Worm (Caenorhabditis elegans) whole organism, young adult: Measurements from ENCODE around the gene col-17.

Source experiments
- B0035.1 ChIP-seq: sonication (generic microtip); optimal IDR thresholded peaks from 2 replicates; lab custom pipeline; 2016; ENCODE audit warnings: missing genetic modification characterization, mild to moderate bottlenecking, missing compliant biosample characterization, missing genotype, missing genetic modification reagents
- C17E4.6 ChIP-seq: fragments of 200-800 bp; sonication (Bioruptor generic); IDR thresholded peaks from 2 replicates; pipeline ENCODE4 v1.3.6; 2022; ENCODE audit warnings: missing genetic modification reagents, missing genetic modification characterization, missing compliant biosample characterization
- D2030.7 ChIP-seq: fragments of 200-800 bp; sonication (Bioruptor generic); IDR thresholded peaks from 2 replicates; pipeline ENCODE4 v1.3.6; 2022; ENCODE audit warnings: missing genetic modification reagents, missing genetic modification characterization, missing compliant biosample characterization
- F33H1.4 ChIP-seq: fragments of 200-800 bp; sonication (Bioruptor generic); IDR thresholded peaks from 2 replicates; pipeline ENCODE4 v1.3.6; 2022; ENCODE audit warnings: missing genetic modification reagents, missing genetic modification characterization, missing compliant biosample characterization
- F37B4.10 ChIP-seq: fragments of 200-800 bp; sonication (Bioruptor generic); IDR thresholded peaks from 2 replicates; pipeline ENCODE4 v1.3.6; 2022; ENCODE audit warnings: missing genetic modification characterization, missing compliant biosample characterization
- F52B5.7 ChIP-seq: sonication (generic microtip); optimal IDR thresholded peaks from 2 replicates; lab custom pipeline; 2016; ENCODE audit warnings: mild to moderate bottlenecking, missing genetic modification characterization, missing compliant biosample characterization
- F57A8.1 ChIP-seq: fragments of 200-800 bp; sonication (Bioruptor generic); optimal IDR thresholded peaks from 2 replicates; lab custom pipeline; 2018; ENCODE audit warnings: mild to moderate bottlenecking, missing genetic modification characterization, moderate library complexity, missing compliant biosample characterization
- K12H6.12 ChIP-seq: fragments of 200-800 bp; sonication (Bioruptor generic); optimal IDR thresholded peaks from 2 replicates; lab custom pipeline; 2018; ENCODE audit warnings: mild to moderate bottlenecking, missing genetic modification characterization, missing compliant biosample characterization
- ZK185.1 ChIP-seq: sonication (generic microtip); optimal IDR thresholded peaks from 2 replicates; lab custom pipeline; 2016; ENCODE audit warnings: mild to moderate bottlenecking, missing genetic modification characterization, missing compliant biosample characterization; ENCODE audit not compliant: poor library complexity, severe bottlenecking
- akir-1 ChIP-seq: fragments of 200-800 bp; sonication (Bioruptor generic); optimal IDR thresholded peaks from 2 replicates; lab custom pipeline; 2018; ENCODE audit warnings: mild to moderate bottlenecking, missing genetic modification characterization, moderate library complexity, missing compliant biosample characterization
- ama-1 ChIP-seq, 3 experiments: fragments of 150-350 bp in 1 of 3; sonication (generic microtip) in 2 of 3; optimal IDR thresholded peaks; 2 replicates each; lab custom pipeline; 2014 to 2018; ENCODE audit warnings: missing biosample characterization in 2 of 3, missing genetic modification characterization in 2 of 3, missing genetic modification reagents in 2 of 3
- aptf-2 ChIP-seq: fragments of 200-800 bp; sonication (Bioruptor generic); conservative IDR thresholded peaks from 2 replicates; pipeline ENCODE4 v1.3.6; 2022; ENCODE audit warnings: missing genetic modification reagents, missing genetic modification characterization, missing compliant biosample characterization
- atf-7 ChIP-seq: sonication (generic microtip); optimal IDR thresholded peaks from 2 replicates; lab custom pipeline; 2017; ENCODE audit warnings: mild to moderate bottlenecking, missing genetic modification characterization, missing compliant biosample characterization
- attf-5 ChIP-seq: fragments of 200-800 bp; sonication (Bioruptor generic); optimal IDR thresholded peaks from 2 replicates; lab custom pipeline; 2018; ENCODE audit warnings: mild to moderate bottlenecking, missing genetic modification characterization, missing compliant biosample characterization
- cebp-1 ChIP-seq, 2 experiments: fragments of 200-800 bp in 1 of 2; sonication (Bioruptor generic) in 1 of 2; sonication (generic microtip) in 1 of 2; IDR thresholded peaks in 1 of 2; optimal IDR thresholded peaks in 1 of 2; 2 replicates each; pipeline versions ENCODE4 v1.3.6 to Lab custom; 2017 to 2022; ENCODE audit warnings: missing compliant biosample characterization in 2 of 2, missing genetic modification characterization in 2 of 2, mild to moderate bottlenecking in 1 of 2, missing genetic modification reagents in 1 of 2, moderate library complexity in 1 of 2
- ceh-27 ChIP-seq: fragments of 200-800 bp; sonication (Bioruptor generic); optimal IDR thresholded peaks from 2 replicates; lab custom pipeline; 2018; ENCODE audit warnings: mild to moderate bottlenecking, missing genetic modification characterization, moderate library complexity, missing compliant biosample characterization
- ceh-91 ChIP-seq: fragments of 200-800 bp; sonication (Bioruptor generic); IDR thresholded peaks from 2 replicates; pipeline ENCODE4 v1.3.6; 2022; ENCODE audit warnings: missing genetic modification reagents, missing genetic modification characterization, missing compliant biosample characterization
- chd-7 ChIP-seq: sonication (generic microtip); optimal IDR thresholded peaks from 2 replicates; lab custom pipeline; 2016; ENCODE audit warnings: mild to moderate bottlenecking, missing genetic modification characterization, moderate library complexity, missing compliant biosample characterization
- dox-1 ChIP-seq: fragments of 200-800 bp; sonication (Bioruptor generic); IDR thresholded peaks from 2 replicates; pipeline ENCODE4 v1.3.6; 2022; ENCODE audit warnings: missing genetic modification reagents, missing genetic modification characterization, missing compliant biosample characterization
- efl-1 ChIP-seq: fragments of 150-350 bp; optimal IDR thresholded peaks from 2 replicates; lab custom pipeline; 2014; ENCODE audit warnings: missing biosample characterization, missing genetic modification reagents, missing genetic modification characterization
- egl-18 ChIP-seq: fragments of 200-800 bp; sonication (Bioruptor generic); IDR thresholded peaks from 2 replicates; pipeline ENCODE4 v1.3.6; 2022; ENCODE audit warnings: missing genetic modification reagents, missing genetic modification characterization, missing compliant biosample characterization
- egl-44 ChIP-seq: fragments of 200-800 bp; sonication (Bioruptor generic); IDR thresholded peaks from 2 replicates; pipeline ENCODE4 v1.3.6; 2022; ENCODE audit warnings: missing genetic modification reagents, missing genetic modification characterization, missing compliant biosample characterization
- egrh-3 ChIP-seq: fragments of 200-800 bp; sonication (Bioruptor generic); IDR thresholded peaks from 2 replicates; pipeline ENCODE4 v1.3.6; 2022; ENCODE audit warnings: missing genetic modification reagents, missing genetic modification characterization, missing compliant biosample characterization
- gei-17 ChIP-seq: fragments of 200-800 bp; sonication (Bioruptor generic); optimal IDR thresholded peaks from 2 replicates; lab custom pipeline; 2018; ENCODE audit warnings: mild to moderate bottlenecking, missing genetic modification characterization, missing compliant biosample characterization
- hlh-26 ChIP-seq: fragments of 200-800 bp; sonication (Bioruptor generic); conservative IDR thresholded peaks from 2 replicates; pipeline ENCODE4 v1.3.6; 2022; ENCODE audit warnings: missing genetic modification reagents, missing genetic modification characterization, missing compliant biosample characterization
- hsf-1 ChIP-seq: fragments of 200-800 bp; sonication (Bioruptor generic); IDR thresholded peaks from 2 replicates; pipeline ENCODE4 v1.3.6; 2022; ENCODE audit warnings: missing genetic modification reagents, missing genetic modification characterization, missing compliant biosample characterization
- lin-26 ChIP-seq: fragments of 200-800 bp; sonication (Bioruptor generic); IDR thresholded peaks from 2 replicates; pipeline ENCODE4 v1.3.6; 2022; ENCODE audit warnings: missing genetic modification reagents, missing genetic modification characterization, missing compliant biosample characterization
- lin-40 ChIP-seq: sonication (generic microtip); optimal IDR thresholded peaks from 2 replicates; lab custom pipeline; 2016; ENCODE audit warnings: missing genetic modification characterization, mild to moderate bottlenecking, missing compliant biosample characterization, missing genotype, missing genetic modification reagents
- lin-54 ChIP-seq: fragments of 200-800 bp; sonication (Bioruptor generic); optimal IDR thresholded peaks from 2 replicates; lab custom pipeline; 2018; ENCODE audit warnings: mild to moderate bottlenecking, missing genetic modification characterization, missing compliant biosample characterization
- lsl-1 ChIP-seq: fragments of 200-800 bp; sonication (Bioruptor generic); optimal IDR thresholded peaks from 2 replicates; lab custom pipeline; 2018; ENCODE audit warnings: mild to moderate bottlenecking, missing genetic modification characterization, moderate library complexity, missing compliant biosample characterization
- madf-10 ChIP-seq: sonication (generic microtip); optimal IDR thresholded peaks from 2 replicates; lab custom pipeline; 2016; ENCODE audit warnings: mild to moderate bottlenecking, missing genetic modification characterization, missing compliant biosample characterization
- madf-6 ChIP-seq: fragments of 200-800 bp; sonication (Bioruptor generic); IDR thresholded peaks from 2 replicates; pipeline ENCODE4 v1.3.6; 2022; ENCODE audit warnings: missing genetic modification reagents, missing genetic modification characterization, missing compliant biosample characterization
- madf-8 ChIP-seq: fragments of 200-800 bp; sonication (Bioruptor generic); conservative IDR thresholded peaks from 2 replicates; pipeline ENCODE4 v1.3.6; 2022; ENCODE audit warnings: missing genetic modification reagents, missing genetic modification characterization, missing compliant biosample characterization
- mcd-1 ChIP-seq: fragments of 200-800 bp; sonication (Bioruptor generic); IDR thresholded peaks from 2 replicates; pipeline ENCODE4 v1.3.6; 2022; ENCODE audit warnings: missing genetic modification reagents, missing genetic modification characterization, missing compliant biosample characterization
- nhr-120 ChIP-seq: fragments of 200-800 bp; sonication (Bioruptor generic); IDR thresholded peaks from 2 replicates; pipeline ENCODE4 v1.3.6; 2022; ENCODE audit warnings: missing genetic modification characterization, missing compliant biosample characterization
- nhr-27 ChIP-seq: fragments of 200-800 bp; sonication (Bioruptor generic); optimal IDR thresholded peaks from 2 replicates; lab custom pipeline; 2018; ENCODE audit warnings: mild to moderate bottlenecking, missing genetic modification characterization, moderate library complexity, missing compliant biosample characterization
- nhr-80 ChIP-seq: sonication (generic microtip); optimal IDR thresholded peaks from 2 replicates; lab custom pipeline; 2016; ENCODE audit warnings: missing genetic modification characterization, missing compliant biosample characterization
- repo-1 ChIP-seq: sonication (generic microtip); optimal IDR thresholded peaks from 2 replicates; lab custom pipeline; 2017; ENCODE audit warnings: mild to moderate bottlenecking, missing genetic modification characterization, missing compliant biosample characterization
- snpc-1.3 ChIP-seq: sonication (generic microtip); optimal IDR thresholded peaks from 2 replicates; lab custom pipeline; 2017; ENCODE audit warnings: missing genetic modification characterization, mild to moderate bottlenecking, missing compliant biosample characterization, antibody characterized with exemption, moderate library complexity, missing genotype, missing genetic modification reagents; ENCODE audit not compliant: insufficient read depth
- snpc-4 ChIP-seq, 5 experiments: fragments of 150-350 bp in 1 of 5; sonication (generic microtip) in 4 of 5; optimal IDR thresholded peaks; 2 replicates each; lab custom pipeline; 2014 to 2018; ENCODE audit warnings: missing genetic modification characterization in 5 of 5, missing biosample characterization in 3 of 5, antibody characterized with exemption in 2 of 5, mild to moderate bottlenecking in 2 of 5, missing compliant biosample characterization in 2 of 5, missing genotype in 2 of 5, moderate library complexity in 2 of 5, missing genetic modification reagents in 1 of 5
- unc-62 ChIP-seq: fragments of 150-350 bp; optimal IDR thresholded peaks from 2 replicates; lab custom pipeline; 2014; ENCODE audit warnings: missing biosample characterization, missing genetic modification reagents, missing genetic modification characterization
- xnd-1 ChIP-seq: sonication (generic microtip); optimal IDR thresholded peaks from 2 replicates; lab custom pipeline; 2016; ENCODE audit warnings: missing genotype, missing genetic modification reagents, missing genetic modification characterization, missing compliant biosample characterization
- zfh-2 ChIP-seq: fragments of 200-800 bp; sonication (Bioruptor generic); conservative IDR thresholded peaks from 2 replicates; pipeline ENCODE4 v1.3.6; 2022; ENCODE audit warnings: missing genetic modification reagents, missing genetic modification characterization, missing compliant biosample characterization
- ztf-28 ChIP-seq: fragments of 200-800 bp; sonication (Bioruptor generic); IDR thresholded peaks from 2 replicates; pipeline ENCODE4 v1.3.6; 2022; ENCODE audit warnings: missing genetic modification reagents, missing genetic modification characterization, missing compliant biosample characterization

The col-17 gene

DNA sequence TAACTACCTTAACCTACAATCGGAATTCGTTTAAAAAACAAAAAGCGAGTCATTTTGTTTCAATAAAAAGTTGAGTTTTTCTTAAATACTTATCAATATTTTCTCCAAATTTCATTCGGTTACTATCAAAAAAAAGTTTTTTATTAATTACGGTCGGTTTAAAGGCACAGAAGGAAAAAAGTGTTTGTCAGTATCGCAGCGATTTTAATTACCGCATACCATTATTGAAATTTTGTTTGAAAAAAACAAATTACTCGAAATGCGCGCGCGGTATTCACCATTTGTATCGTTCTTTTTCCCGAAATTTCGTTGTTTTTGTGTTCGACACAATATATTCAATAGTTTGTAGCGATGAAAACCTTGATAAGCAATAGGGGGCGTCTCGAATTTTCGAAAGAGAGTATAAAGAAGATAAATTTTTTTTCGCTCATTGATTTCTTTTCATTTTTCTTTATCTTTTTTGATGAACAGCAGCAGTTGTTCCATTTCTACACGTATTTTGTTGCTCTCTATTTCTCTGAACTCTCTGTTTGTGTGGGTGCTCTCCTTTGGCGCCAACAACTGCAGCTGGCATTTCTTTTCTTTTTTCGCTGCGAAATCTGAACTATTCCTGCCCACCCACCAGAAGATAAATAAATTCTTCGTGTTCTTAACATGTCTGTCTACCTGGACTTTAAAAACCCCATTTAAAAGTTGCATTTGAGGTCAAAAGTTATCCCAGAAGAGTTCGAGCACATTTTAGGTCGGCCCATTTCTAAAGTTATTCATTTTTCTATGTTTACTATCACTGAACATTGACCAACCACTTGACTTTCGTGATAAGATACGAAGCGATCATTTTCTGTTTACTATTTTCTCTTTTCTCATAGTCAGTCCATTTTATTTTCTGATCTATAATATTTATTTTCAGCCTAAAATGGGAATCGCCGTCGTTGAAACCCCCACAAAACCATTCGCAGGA is 21.4 kb upstream of the col-17 start, which contains the start of gene pgm-1:
pgm-1 (plus strand) TSS at position 911 of the 961 bp plus-strand sequence.
- TF ChIP-seq nhr-80 (tag; lab: Kevin White, UChicago) (peak; percentile 15), K12H6.12 (tag; lab: Kevin White, UChicago) (peak; percentile 14), lin-40 (tag; lab: Kevin White, UChicago) (peak; percentile 3), hlh-26 (GFP tag; lab: Robert Waterston, UW) (no peak), cebp-1 (GFP tag; IDR thresholded peaks at IDR 0.05; lab: Robert Waterston, UW) (no peak), cebp-1 (tag; optimal IDR thresholded peaks at IDR 0.05; lab: Kevin White, UChicago) (peak; percentile 24), repo-1 (tag; lab: Kevin White, UChicago) (no peak), lin-54 (GFP tag; lab: Kevin White, UChicago) (no peak), nhr-120 (GFP tag; lab: Robert Waterston, UW) (no peak), F33H1.4 (peak; percentile 52; the same call in 1 of the 2 replicates), nhr-27 (tag; lab: Kevin White, UChicago) (no peak), F52B5.7 (no peak), lsl-1 (GFP tag; lab: Kevin White, UChicago) (peak; percentile 94), hsf-1 (GFP tag; lab: Robert Waterston, UW) (peak; percentile 86), F37B4.10 (GFP tag; lab: Robert Waterston, UW) (no peak), mcd-1 (0 out of 2 replicates have a peak, but pooled peaks have one; percentile 13), zfh-2 (GFP tag; lab: Robert Waterston, UW) (no peak), ztf-28 (GFP tag; lab: Robert Waterston, UW) (no peak), xnd-1 (tag; lab: Kevin White, UChicago) (peak; percentile 73), chd-7 (tag; lab: Kevin White, UChicago) (no peak), F57A8.1 (no peak), efl-1 (GFP tag; lab: Kevin White, UChicago) (peak; percentile 74), madf-8 (GFP tag; lab: Robert Waterston, UW) (peak; percentile 74), madf-10 (no peak), C17E4.6 (GFP tag; lab: Robert Waterston, UW) (no peak), ceh-27 (GFP tag; lab: Kevin White, UChicago) (no peak), aptf-2 (GFP tag; lab: Robert Waterston, UW) (no peak), attf-5 (GFP tag; lab: Kevin White, UChicago) (peak; percentile 31), snpc-4 (GFP tag; optimal IDR thresholded peaks at IDR 0.05; lab: Kevin White, UChicago) (no peak), snpc-4 (tag; optimal IDR thresholded peaks at IDR 0.05; lab: Kevin White, UChicago) (no peak), egl-18 (no peak), snpc-1.3 (tag; lab: Kevin White, UChicago) (peak; percentile 8), gei-17 (GFP tag; lab: Kevin White, UChicago) (no peak), ZK185.1 (tag; lab: Kevin White, UChicago) (no peak), B0035.1 (tag; lab: Kevin White, UChicago) (no peak), madf-6 (GFP tag; lab: Robert Waterston, UW) (peak; percentile 90), ceh-91 (GFP tag; lab: Robert Waterston, UW) (peak; percentile 77), unc-62 (no peak), D2030.7 (0 out of 2 replicates have a peak, but pooled peaks have one; percentile 12), dox-1 (GFP tag; lab: Robert Waterston, UW) (peak; percentile 25; the same call in 1 of the 2 replicates), ama-1 (optimal IDR thresholded peaks at IDR 0.05; lab: Kevin White, UChicago) (no peak), ama-1 (GFP tag; optimal IDR thresholded peaks at IDR 0.05; lab: Kevin White, UChicago) (no peak), akir-1 (no peak), egl-44 (GFP tag; lab: Robert Waterston, UW) (no peak), egrh-3 (GFP tag; lab: Robert Waterston, UW) (no peak; the same call in 1 of the 2 replicates), lin-26 (GFP tag; lab: Robert Waterston, UW) (0 out of 2 replicates have a peak, but pooled peaks have one; percentile 24), atf-7 (tag; lab: Kevin White, UChicago) (no peak)
